Fruit fly (Drosophila melanogaster): ENCODE measurements around the gene Ziz.

Ziz gene

dm6 chr2L:7494341-7495293 lies 1.5 kb downstream of the Ziz start (continued):
- TF ChIP-seq scrt (GFP tag; optimal IDR thresholded peaks at IDR 0.05) (no peak), lilli (GFP tag; optimal IDR thresholded peaks at IDR 0.05) (peak; percentile 66), CG18476 (GFP tag; optimal IDR thresholded peaks at IDR 0.05) (peak; percentile 8), CG33213 (GFP tag; optimal IDR thresholded peaks at IDR 0.05) (no peak), E2f1 (GFP tag; IDR thresholded peaks at IDR 0.05) (no peak), CG17829 (tag; optimal IDR thresholded peaks at IDR 0.05) (no peak), CG15269 (tag; optimal IDR thresholded peaks at IDR 0.05) (peak; percentile 77), CG34422 (GFP tag; IDR thresholded peaks at IDR 0.05) (no peak), CG11085 (GFP tag; IDR thresholded peaks at IDR 0.05) (no peak), dm (GFP tag; optimal IDR thresholded peaks at IDR 0.05) (no peak), CG4424 (GFP tag; optimal IDR thresholded peaks at IDR 0.05) (peak; percentile 20), CG3065 (GFP tag; optimal IDR thresholded peaks at IDR 0.05) (no peak), CG7987 (GFP tag; optimal IDR thresholded peaks at IDR 0.05) (no peak), PHDP (tag; optimal IDR thresholded peaks at IDR 0.05) (peak; percentile 56), unpg (GFP tag; optimal IDR thresholded peaks at IDR 0.05) (peak; percentile 30), Atf6 (GFP tag; IDR thresholded peaks at IDR 0.05) (peak; percentile 71), her (GFP tag; optimal IDR thresholded peaks at IDR 0.05) (peak; percentile 52), ewg (GFP tag; optimal IDR thresholded peaks at IDR 0.05) (no peak), CG4360 (GFP tag; IDR thresholded peaks at IDR 0.05) (no peak), CG11723 (GFP tag; optimal IDR thresholded peaks at IDR 0.05) (no peak), disco-r (GFP tag; optimal IDR thresholded peaks at IDR 0.05) (peak; percentile 17), Neu2 (GFP tag; optimal IDR thresholded peaks at IDR 0.05; ENCODE audit: borderline replicate concordance) (no peak)

dm6 chr2L:7493444-7493843 lies 2.7 kb downstream of the Ziz start:
- 0 out of 2 replicates have a peak, but pooled peaks have one; percentile 14 for TF ChIP-seq seq (GFP tag; IDR thresholded peaks at IDR 0.05)
- TF ChIP-seq CG1233 (GFP tag; optimal IDR thresholded peaks at IDR 0.05) = no peak
- no peak for TF ChIP-seq her (GFP tag; optimal IDR thresholded peaks at IDR 0.05)
- 0 out of 2 replicates have a peak, but pooled peaks have one; percentile 26 for TF ChIP-seq CG14014 (GFP tag; IDR thresholded peaks at IDR 0.05)
- peak; percentile 45 for TF ChIP-seq sd (tag; optimal IDR thresholded peaks at IDR 0.05)
- no peak for TF ChIP-seq H2.0 (GFP tag; IDR thresholded peaks at IDR 0.05)
- peak; percentile 63 for TF ChIP-seq Med (GFP tag)
- no peak for TF ChIP-seq ATbp (GFP tag; optimal IDR thresholded peaks at IDR 0.05)
- no peak for TF ChIP-seq ind (GFP tag; optimal IDR thresholded peaks at IDR 0.05)
- peak; percentile 77 for TF ChIP-seq sens (GFP tag)
- no peak for TF ChIP-seq Aef1 (GFP tag; IDR thresholded peaks at IDR 0.05)
- TF ChIP-seq CG2199 (GFP tag; IDR thresholded peaks at IDR 0.05) = no peak
- TF ChIP-seq pum (GFP tag; optimal IDR thresholded peaks at IDR 0.05) = no peak
- TF ChIP-seq CG7963 (GFP tag; IDR thresholded peaks at IDR 0.05; ENCODE audit: partially characterized antibody) = no peak

dm6 chr2L:7492508-7492907 lies 3.6 kb downstream of the Ziz start:
- TF ChIP-seq hbn (GFP tag; IDR thresholded peaks at IDR 0.05; ENCODE audit: partially characterized antibody) (no peak), ttk (GFP tag; IDR thresholded peaks at IDR 0.05) (no peak), dmrt99B (tag; optimal IDR thresholded peaks at IDR 0.05) (peak; percentile 51), en (GFP tag; optimal IDR thresholded peaks at IDR 0.05) (no peak), D19B (GFP tag; optimal IDR thresholded peaks at IDR 0.05) (peak; percentile 86), al (GFP tag; IDR thresholded peaks at IDR 0.05) (no peak), bsh (GFP tag; optimal IDR thresholded peaks at IDR 0.05) (peak in 1 of 2 experiments; percentile 7), row (GFP tag; IDR thresholded peaks at IDR 0.05) (peak; percentile 57), dysf (GFP tag; IDR thresholded peaks at IDR 0.05) (0 out of 3 replicates have a peak, but pooled peaks have one; percentile 14), CG9817 (tag; optimal IDR thresholded peaks at IDR 0.05) (no peak), repo (GFP tag; optimal IDR thresholded peaks at IDR 0.05) (no peak), CG4360 (GFP tag; IDR thresholded peaks at IDR 0.05) (no peak), Blimp-1 (GFP tag; optimal IDR thresholded peaks at IDR 0.05) (peak; percentile 18), Oli (tag; optimal IDR thresholded peaks at IDR 0.05) (peak; percentile 36), Elba2 (GFP tag; optimal IDR thresholded peaks at IDR 0.05) (no peak)

Measured in whole organism, embryonic.